Worm (Caenorhabditis elegans) whole organism, midembryonic: ENCODE results near the gene abch-1.

Source experiments
- T22C8.4 ChIP-seq: fragments of 200-800 bp; sonication (Bioruptor generic); IDR thresholded peaks from 2 replicates; pipeline ENCODE4 v1.3.6; 2022; ENCODE audit warnings: missing genetic modification characterization, missing compliant biosample characterization
- cog-1 ChIP-seq: sonication (generic microtip); optimal IDR thresholded peaks from 2 replicates; lab custom pipeline; 2016; ENCODE audit warnings: missing genetic modification characterization, missing compliant biosample characterization
- flt-1 ChIP-seq: fragments of 200-800 bp; sonication (Bioruptor generic); IDR thresholded peaks from 2 replicates; pipeline ENCODE4 v1.3.6; 2022; ENCODE audit warnings: missing genetic modification characterization, missing compliant biosample characterization
- med-1 ChIP-seq: sonication (generic microtip); optimal IDR thresholded peaks from 2 replicates; lab custom pipeline; 2017; ENCODE audit warnings: missing genetic modification characterization, mild to moderate bottlenecking, missing compliant biosample characterization, antibody characterized with exemption, missing genetic modification reagents; ENCODE audit not compliant: insufficient read depth
- ref-1 ChIP-seq: fragments of 200-800 bp; sonication (Bioruptor generic); conservative IDR thresholded peaks from 2 replicates; pipeline ENCODE4 v1.3.6; 2022; ENCODE audit warnings: missing genetic modification reagents, missing genetic modification characterization, missing compliant biosample characterization
- tab-1 ChIP-seq: fragments of 200-800 bp; sonication (Bioruptor generic); IDR thresholded peaks from 2 replicates; pipeline ENCODE4 v1.3.6; 2022; ENCODE audit warnings: missing genetic modification characterization, missing compliant biosample characterization
- ztf-29 ChIP-seq: fragments of 200-800 bp; sonication (Bioruptor generic); IDR thresholded peaks from 2 replicates; pipeline ENCODE4 v1.3.6; 2022; ENCODE audit warnings: missing genetic modification reagents, missing genetic modification characterization, missing compliant biosample characterization

DNA sequence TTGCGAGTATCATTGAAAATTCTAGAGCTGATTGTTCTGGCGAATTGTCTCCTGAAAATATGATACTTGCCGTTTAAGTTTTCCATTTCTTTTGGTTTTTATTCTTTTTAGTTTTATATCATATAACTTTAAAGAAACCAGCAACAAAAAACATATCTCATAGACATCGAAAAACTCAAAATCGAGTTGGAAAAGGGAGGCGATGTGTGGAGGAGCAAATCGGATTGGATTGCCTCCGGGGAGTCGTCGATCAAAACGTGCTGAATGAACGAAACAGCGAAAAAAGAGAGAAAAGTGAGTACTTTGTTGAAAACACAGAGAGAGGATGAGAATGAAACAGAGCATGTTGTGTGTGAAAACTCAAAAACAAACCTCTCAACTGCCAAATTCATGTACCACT, 34.3 kb downstream of the abch-1 start:
- no peak for TF ChIP-seq cog-1
- TF ChIP-seq tab-1 (GFP tag; lab: Robert Waterston, UW), result no peak
- TF ChIP-seq flt-1 (GFP tag; lab: Robert Waterston, UW), result no peak
- no peak for TF ChIP-seq ztf-29 (GFP tag; lab: Robert Waterston, UW)
- TF ChIP-seq ref-1 (GFP tag; lab: Robert Waterston, UW), result no peak
- TF ChIP-seq T22C8.4 (GFP tag; lab: Robert Waterston, UW), result no peak
- no peak for TF ChIP-seq med-1 (GFP tag; lab: Kevin White, UChicago)
